Worm (Caenorhabditis elegans) whole organism, L4 larva: Measurements from ENCODE around the gene ncr-2.
A peak's percentile ranks its signal among the peaks of the same experiment; 100 is the strongest.

Experiments
- F10B5.3 ChIP-seq: sonication (generic microtip); optimal IDR thresholded peaks from 2 replicates; lab custom pipeline; 2016; ENCODE audit warnings: mild to moderate bottlenecking, missing genetic modification characterization, missing compliant biosample characterization
- F26F4.8 ChIP-seq: fragments of 200-800 bp; sonication (Bioruptor generic); conservative IDR thresholded peaks from 2 replicates; pipeline ENCODE4 v1.3.6; 2022; ENCODE audit warnings: missing genetic modification characterization, missing compliant biosample characterization
- F44E2.7 ChIP-seq: fragments of 200-800 bp; sonication (Bioruptor generic); IDR thresholded peaks from 2 replicates; pipeline ENCODE4 v2.1.2; 2022; ENCODE audit warnings: missing genetic modification characterization, missing compliant biosample characterization
- Y75B8A.6 ChIP-seq: fragments of 200-800 bp; sonication (Bioruptor generic); IDR thresholded peaks from 2 replicates; pipeline ENCODE4 v1.3.6; 2022; ENCODE audit warnings: missing genetic modification reagents, missing genetic modification characterization, missing compliant biosample characterization
- ZK337.2 ChIP-seq: fragments of 200-800 bp; sonication (Bioruptor generic); IDR thresholded peaks from 2 replicates; pipeline ENCODE4 v1.3.6; 2022; ENCODE audit warnings: missing genetic modification reagents, missing genetic modification characterization, missing compliant biosample characterization
- aly-2 ChIP-seq: sonication (generic microtip); optimal IDR thresholded peaks from 2 replicates; lab custom pipeline; 2018; ENCODE audit warnings: missing biosample characterization, missing genetic modification characterization
- ama-1 ChIP-seq: fragments of 150-350 bp; optimal IDR thresholded peaks from 2 replicates; lab custom pipeline; 2014; ENCODE audit warnings: inconsistent platforms, mixed read lengths
- arid-1 ChIP-seq: fragments of 200-800 bp; sonication (Bioruptor generic); conservative IDR thresholded peaks from 2 replicates; pipeline ENCODE4 v1.3.6; 2022; ENCODE audit warnings: missing genetic modification reagents, missing genetic modification characterization, missing compliant biosample characterization
- ceh-20 ChIP-seq: fragments of 200-800 bp; sonication (Bioruptor generic); IDR thresholded peaks from 2 replicates; pipeline ENCODE4 v1.3.6; 2022; ENCODE audit warnings: missing genetic modification reagents, missing genetic modification characterization, missing compliant biosample characterization
- ceh-28 ChIP-seq: fragments of 150-350 bp; optimal IDR thresholded peaks from 2 replicates; lab custom pipeline; 2014; ENCODE audit warnings: missing biosample characterization, missing genetic modification reagents, missing genetic modification characterization
- ceh-32 ChIP-seq: sonication (generic microtip); optimal IDR thresholded peaks from 2 replicates; lab custom pipeline; 2016; ENCODE audit warnings: mild to moderate bottlenecking, missing genetic modification characterization, missing compliant biosample characterization; ENCODE audit not compliant: poor library complexity
- ceh-82 ChIP-seq: sonication (generic microtip); optimal IDR thresholded peaks from 2 replicates; lab custom pipeline; 2017; ENCODE audit warnings: missing biosample characterization, missing genetic modification characterization
- ces-1 ChIP-seq: fragments of 150-350 bp; sonication (generic microtip); optimal IDR thresholded peaks from 4 replicates; lab custom pipeline; 2014; ENCODE audit warnings: missing biosample characterization, missing genetic modification reagents, missing genetic modification characterization
- cey-2 ChIP-seq: sonication (generic microtip); optimal IDR thresholded peaks from 3 replicates; lab custom pipeline; 2017; ENCODE audit warnings: missing genetic modification characterization, mild to moderate bottlenecking, missing compliant biosample characterization, antibody characterized with exemption, borderline replicate concordance; ENCODE audit not compliant: insufficient read depth
- ctbp-1 ChIP-seq: fragments of 200-800 bp; sonication (Bioruptor generic); IDR thresholded peaks from 2 replicates; pipeline ENCODE4 v1.3.6; 2022; ENCODE audit warnings: missing genetic modification reagents, missing genetic modification characterization, missing compliant biosample characterization
- daf-16 ChIP-seq, 3 experiments: sonication (generic microtip); optimal IDR thresholded peaks; 2 replicates each; lab custom pipeline; 2016 to 2017; ENCODE audit warnings: missing genetic modification characterization in 3 of 3, missing genetic modification reagents in 3 of 3, mild to moderate bottlenecking in 2 of 3, missing compliant biosample characterization in 2 of 3, missing biosample characterization in 1 of 3, moderate library complexity in 1 of 3
- dmd-6 ChIP-seq: fragments of 200-800 bp; sonication (Bioruptor generic); IDR thresholded peaks from 2 replicates; pipeline ENCODE4 v1.3.6; 2022; ENCODE audit warnings: missing genetic modification reagents, missing genetic modification characterization, missing compliant biosample characterization
- dmd-9 ChIP-seq: fragments of 200-800 bp; sonication (Bioruptor generic); IDR thresholded peaks from 2 replicates; pipeline ENCODE4 v1.3.6; 2022; ENCODE audit warnings: missing genetic modification reagents, missing genetic modification characterization, missing compliant biosample characterization
- dve-1 ChIP-seq: sonication (generic microtip); optimal IDR thresholded peaks from 2 replicates; lab custom pipeline; 2017; ENCODE audit warnings: antibody characterized with exemption, mild to moderate bottlenecking, missing genetic modification characterization, missing compliant biosample characterization; ENCODE audit not compliant: insufficient read depth
- fos-1 ChIP-seq: fragments of 150-350 bp; optimal IDR thresholded peaks from 2 replicates; lab custom pipeline; 2014; ENCODE audit warnings: missing biosample characterization, missing genetic modification characterization
- gei-8 ChIP-seq: fragments of 200-800 bp; sonication (Bioruptor generic); optimal IDR thresholded peaks from 2 replicates; lab custom pipeline; 2018; ENCODE audit warnings: mild to moderate bottlenecking, missing genetic modification characterization, missing compliant biosample characterization
- hlh-11 ChIP-seq: fragments of 200-800 bp; sonication (Bioruptor generic); optimal IDR thresholded peaks from 2 replicates; lab custom pipeline; 2018; ENCODE audit warnings: mild to moderate bottlenecking, missing genetic modification characterization, missing compliant biosample characterization
- hlh-30 ChIP-seq: sonication (generic microtip); optimal IDR thresholded peaks from 2 replicates; lab custom pipeline; 2017; ENCODE audit warnings: antibody characterized with exemption, mild to moderate bottlenecking, missing genetic modification characterization, missing compliant biosample characterization; ENCODE audit not compliant: insufficient read depth
- lim-7 ChIP-seq: fragments of 200-800 bp; sonication (Bioruptor generic); IDR thresholded peaks from 2 replicates; pipeline ENCODE4 v1.3.6; 2022; ENCODE audit warnings: missing genetic modification characterization, missing compliant biosample characterization
- lin-15B ChIP-seq: fragments of 150-350 bp; sonication (generic microtip); optimal IDR thresholded peaks from 3 replicates; lab custom pipeline; 2014; ENCODE audit warnings: missing biosample characterization, missing genetic modification characterization
- madf-5 ChIP-seq, 2 experiments: fragments of 200-800 bp; sonication (Bioruptor generic); IDR thresholded peaks; 2 replicates each; pipeline ENCODE4 v1.3.6; 2022; ENCODE audit warnings: missing compliant biosample characterization in 2 of 2, missing genetic modification characterization in 2 of 2
- madf-9 ChIP-seq: fragments of 200-800 bp; sonication (Bioruptor generic); conservative IDR thresholded peaks from 2 replicates; pipeline ENCODE4 v1.3.6; 2022; ENCODE audit warnings: missing genetic modification reagents, missing genetic modification characterization, missing compliant biosample characterization
- mdl-1 ChIP-seq, 2 experiments: fragments of 150-350 bp in 1 of 2; sonication (generic microtip) in 1 of 2; optimal IDR thresholded peaks; 2 replicates each; lab custom pipeline; 2014 to 2017; ENCODE audit warnings: missing biosample characterization in 2 of 2, missing genetic modification characterization in 2 of 2
- mdt-29 ChIP-seq: fragments of 200-800 bp; sonication (Bioruptor generic); IDR thresholded peaks from 2 replicates; pipeline ENCODE4 v1.3.6; 2022; ENCODE audit warnings: missing genetic modification reagents, missing genetic modification characterization, missing compliant biosample characterization
- mep-1 ChIP-seq: fragments of 150-350 bp; sonication (generic microtip); optimal IDR thresholded peaks from 3 replicates; lab custom pipeline; 2014; ENCODE audit warnings: missing biosample characterization, missing genetic modification characterization
- mes-2 ChIP-seq: sonication (generic microtip); optimal IDR thresholded peaks from 2 replicates; lab custom pipeline; 2016; ENCODE audit warnings: missing genotype, mild to moderate bottlenecking, missing genetic modification characterization, missing compliant biosample characterization; ENCODE audit not compliant: poor library complexity, severe bottlenecking
- mxl-2 ChIP-seq: fragments of 200-800 bp; sonication (Bioruptor generic); conservative IDR thresholded peaks from 2 replicates; pipeline ENCODE4 v1.3.6; 2022; ENCODE audit warnings: missing genetic modification reagents, missing genetic modification characterization, missing compliant biosample characterization
- nhr-102 ChIP-seq: sonication (generic microtip); optimal IDR thresholded peaks from 2 replicates; lab custom pipeline; 2016; ENCODE audit warnings: mild to moderate bottlenecking, missing genetic modification characterization, moderate library complexity, missing compliant biosample characterization
- nhr-111 ChIP-seq: fragments of 200-800 bp; sonication (Bioruptor generic); optimal IDR thresholded peaks from 2 replicates; lab custom pipeline; 2018; ENCODE audit warnings: mild to moderate bottlenecking, missing genetic modification characterization, missing compliant biosample characterization
- nhr-41 ChIP-seq: fragments of 200-800 bp; sonication (Bioruptor generic); IDR thresholded peaks from 2 replicates; pipeline ENCODE4 v1.3.6; 2022; ENCODE audit warnings: missing genetic modification reagents, missing genetic modification characterization, missing compliant biosample characterization
- nhr-42 ChIP-seq: fragments of 200-800 bp; sonication (Bioruptor generic); IDR thresholded peaks from 2 replicates; pipeline ENCODE4 v1.3.6; 2022; ENCODE audit warnings: missing genetic modification characterization, missing compliant biosample characterization
- nhr-6 ChIP-seq: fragments of 150-350 bp; optimal IDR thresholded peaks from 2 replicates; lab custom pipeline; 2014; ENCODE audit warnings: missing biosample characterization, missing genetic modification characterization
- php-3 ChIP-seq: fragments of 200-800 bp; sonication (Bioruptor generic); IDR thresholded peaks from 2 replicates; pipeline ENCODE4 v1.3.6; 2022; ENCODE audit warnings: missing genetic modification reagents, missing genetic modification characterization, missing compliant biosample characterization
- saeg-2 ChIP-seq: fragments of 200-800 bp; sonication (Bioruptor generic); IDR thresholded peaks from 2 replicates; pipeline ENCODE4 v1.3.6; 2022; ENCODE audit warnings: missing genetic modification reagents, missing genetic modification characterization, missing compliant biosample characterization
- sdz-12 ChIP-seq: fragments of 200-800 bp; sonication (Bioruptor generic); optimal IDR thresholded peaks from 2 replicates; lab custom pipeline; 2018; ENCODE audit warnings: mild to moderate bottlenecking, missing genetic modification characterization, missing compliant biosample characterization
- snpc-4 ChIP-seq: fragments of 150-350 bp; optimal IDR thresholded peaks from 2 replicates; lab custom pipeline; 2014; ENCODE audit warnings: missing biosample characterization, missing genetic modification characterization
- spr-1 ChIP-seq: sonication (generic microtip); optimal IDR thresholded peaks from 2 replicates; lab custom pipeline; 2016; ENCODE audit warnings: mild to moderate bottlenecking, missing genetic modification characterization, missing compliant biosample characterization
- tra-1 ChIP-seq: fragments of 200-800 bp; sonication (Bioruptor generic); IDR thresholded peaks from 2 replicates; pipeline ENCODE4 v1.3.6; 2022; ENCODE audit warnings: missing genetic modification reagents, missing genetic modification characterization, missing compliant biosample characterization
- unc-130 ChIP-seq: sonication (generic microtip); optimal IDR thresholded peaks from 2 replicates; lab custom pipeline; 2016; ENCODE audit warnings: missing genetic modification reagents, missing genetic modification characterization, missing compliant biosample characterization
- vab-7 ChIP-seq: fragments of 200-800 bp; sonication (Bioruptor generic); IDR thresholded peaks from 2 replicates; pipeline ENCODE4 v1.3.6; 2022; ENCODE audit warnings: missing genetic modification reagents, missing genetic modification characterization, missing compliant biosample characterization
- zag-1 ChIP-seq: fragments of 150-350 bp; optimal IDR thresholded peaks from 2 replicates; lab custom pipeline; 2014; ENCODE audit warnings: missing biosample characterization, missing genetic modification characterization
- zfp-3 ChIP-seq: fragments of 200-800 bp; sonication (Bioruptor generic); conservative IDR thresholded peaks from 2 replicates; pipeline ENCODE4 v1.3.6; 2022; ENCODE audit warnings: missing genetic modification reagents, missing genetic modification characterization, missing compliant biosample characterization
- zip-11 ChIP-seq: fragments of 200-800 bp; sonication (Bioruptor generic); IDR thresholded peaks from 2 replicates; pipeline ENCODE4 v1.3.6; 2022; ENCODE audit warnings: missing genetic modification characterization, missing compliant biosample characterization
- zip-2 ChIP-seq: fragments of 150-350 bp; optimal IDR thresholded peaks from 2 replicates; lab custom pipeline; 2014; ENCODE audit warnings: missing biosample characterization, missing genetic modification characterization
- ztf-11 ChIP-seq: fragments of 150-350 bp; optimal IDR thresholded peaks from 2 replicates; lab custom pipeline; 2014; ENCODE audit warnings: missing biosample characterization, missing genetic modification characterization

Gene ncr-2

ce11 chrIII:8307356-8307755 is 49.2 kb downstream of the ncr-2 start, which contains the start of the genes F10E9.7 and F10E9.5 (continued):
- TF ChIP-seq hlh-30, result peak; percentile 63
- no peak for TF ChIP-seq ces-1 (GFP tag; lab: Kevin White, UChicago)
- TF ChIP-seq ceh-20 (GFP tag; lab: Robert Waterston, UW), result 0 out of 2 replicates have a peak, but pooled peaks have one; percentile 28
- TF ChIP-seq ceh-82, result no peak
- peak; percentile 45 for TF ChIP-seq nhr-6 (tag; lab: Kevin White, UChicago)
- TF ChIP-seq hlh-11 (tag; lab: Kevin White, UChicago), result no peak
- TF ChIP-seq unc-130 (GFP tag; lab: Kevin White, UChicago), result peak; percentile 96
- TF ChIP-seq mep-1, result peak; percentile 87
- peak; percentile 60; the same call in 1 of the 2 replicates for TF ChIP-seq zfp-3
- TF ChIP-seq F26F4.8 (GFP tag; lab: Robert Waterston, UW), result no peak
- peak; percentile 96 for TF ChIP-seq dmd-9 (GFP tag; lab: Robert Waterston, UW)
- TF ChIP-seq nhr-111 (GFP tag; lab: Kevin White, UChicago), result no peak
- peak; percentile 86 for TF ChIP-seq dve-1 (tag; lab: Kevin White, UChicago)
- TF ChIP-seq madf-9, result peak; percentile 61; the same call in 1 of the 2 replicates
- peak in 1 of 2 experiments; percentile 27 for TF ChIP-seq daf-16 (GFP tag; optimal IDR thresholded peaks at IDR 0.05; lab: Kevin White, UChicago)
- peak; percentile 56 for TF ChIP-seq daf-16 (tag; optimal IDR thresholded peaks at IDR 0.05; lab: Kevin White, UChicago)
- no peak for TF ChIP-seq ztf-11 (tag; lab: Kevin White, UChicago)
- TF ChIP-seq nhr-102 (tag; lab: Kevin White, UChicago), result peak; percentile 54
- no peak for TF ChIP-seq saeg-2
- no peak for TF ChIP-seq snpc-4 (tag; lab: Kevin White, UChicago)
- TF ChIP-seq mdl-1 (tag; optimal IDR thresholded peaks at IDR 0.05; lab: Kevin White, UChicago), result no peak
- TF ChIP-seq Y75B8A.6 (GFP tag; lab: Robert Waterston, UW), result no peak
- TF ChIP-seq nhr-41 (GFP tag; lab: Robert Waterston, UW), result no peak
- peak; percentile 45 for TF ChIP-seq lin-15B (tag; lab: Kevin White, UChicago)
- no peak for TF ChIP-seq ceh-32 (tag; lab: Kevin White, UChicago)
- TF ChIP-seq cey-2 (tag; lab: Kevin White, UChicago), result no peak
- no peak for TF ChIP-seq aly-2
- TF ChIP-seq mes-2, result peak; percentile 100
- TF ChIP-seq vab-7 (GFP tag; lab: Robert Waterston, UW), result 0 out of 2 replicates have a peak, but pooled peaks have one; percentile 56
- TF ChIP-seq F10B5.3 (tag; lab: Kevin White, UChicago), result no peak
- no peak for TF ChIP-seq nhr-42 (GFP tag; lab: Robert Waterston, UW)
- TF ChIP-seq tra-1 (GFP tag; lab: Robert Waterston, UW), result no peak; the same call in 1 of the 2 replicates
- TF ChIP-seq ama-1 (lab: Kevin White, UChicago), result no peak
- no peak for TF ChIP-seq lim-7 (GFP tag; lab: Robert Waterston, UW)
- no peak for TF ChIP-seq ctbp-1
- no peak for TF ChIP-seq mxl-2 (GFP tag; lab: Robert Waterston, UW)
- peak; percentile 83 for TF ChIP-seq dmd-6 (GFP tag; lab: Robert Waterston, UW)
- TF ChIP-seq ceh-28 (tag; lab: Kevin White, UChicago), result no peak
- TF ChIP-seq spr-1 (tag; lab: Kevin White, UChicago), result peak; percentile 32
- TF ChIP-seq madf-5 (GFP tag; IDR thresholded peaks at IDR 0.05; lab: Robert Waterston, UW), result peak in 1 of 2 experiments; percentile 61; a peak in 1 of 4 replicates
- peak; percentile 60; the same call in 1 of the 2 replicates for TF ChIP-seq arid-1 (GFP tag; lab: Robert Waterston, UW)
- TF ChIP-seq zag-1 (tag; lab: Kevin White, UChicago), result no peak
- no peak for TF ChIP-seq zip-2
- TF ChIP-seq php-3 (GFP tag; lab: Robert Waterston, UW), result no peak
- TF ChIP-seq zip-11 (GFP tag; lab: Robert Waterston, UW), result no peak
- no peak for TF ChIP-seq F44E2.7 (GFP tag; lab: Robert Waterston, UW)
- peak; percentile 97 for TF ChIP-seq ZK337.2 (GFP tag; lab: Robert Waterston, UW)
- 0 out of 2 replicates have a peak, but pooled peaks have one; percentile 45 for TF ChIP-seq mdt-29 (GFP tag; lab: Robert Waterston, UW)
- TF ChIP-seq sdz-12, result peak; percentile 68
- TF ChIP-seq fos-1 (tag; lab: Kevin White, UChicago), result no peak
- TF ChIP-seq gei-8 (GFP tag; lab: Kevin White, UChicago), result no peak
